Comparison of ENCODE assay signal across 6 fruit fly cellular contexts in genomic region chrX:8709234-8709843, dm6.
TF ChIP-seq lines count a peak whose summit lies in the region.

Gene Hexo2 (plus strand): TSS chrX:8709652.

- TF ChIP-seq CTCF in whole organism, embryonic (GFP tag; optimal IDR thresholded peaks at IDR 0.05; lab: Kevin White, UChicago) = peak; percentile 50

TF ChIP-seq in whole organism, 6 proteins besides CTCF, POLR2A, EP300 and RAD21:
- TF ChIP-seq Dll (optimal IDR thresholded peaks at IDR 0.05; lab: Kevin White, UChicago) (peak; percentile 1), pan (optimal IDR thresholded peaks at IDR 0.05; lab: Kevin White, UChicago) (no peak)

TF ChIP-seq in whole organism, adult, 20 proteins besides CTCF, POLR2A, EP300 and RAD21 (continues in another document):
- peak; percentile 88 for TF ChIP-seq pad (GFP tag; optimal IDR thresholded peaks at IDR 0.05; lab: Kevin White, UChicago)
- no peak for TF ChIP-seq cic (GFP tag; optimal IDR thresholded peaks at IDR 0.05; lab: Kevin White, UChicago)
- peak; percentile 38 for TF ChIP-seq CG7045 (GFP tag; optimal IDR thresholded peaks at IDR 0.05; lab: Kevin White, UChicago)
- TF ChIP-seq CG14711 (tag; optimal IDR thresholded peaks at IDR 0.05; lab: Kevin White, UChicago) = peak; percentile 88
- peak; percentile 83 for TF ChIP-seq tj (GFP tag; optimal IDR thresholded peaks at IDR 0.05; lab: Kevin White, UChicago)
- TF ChIP-seq kay (GFP tag; lab: Kevin White, UChicago; ENCODE audit: borderline replicate concordance) = no peak
- peak; percentile 67 for TF ChIP-seq CG33017 (tag; optimal IDR thresholded peaks at IDR 0.05; lab: Kevin White, UChicago)
- TF ChIP-seq CG12768 (GFP tag; optimal IDR thresholded peaks at IDR 0.05; lab: Kevin White, UChicago) = peak; percentile 42
- peak; percentile 33 for TF ChIP-seq ovo (GFP tag; optimal IDR thresholded peaks at IDR 0.05; lab: Kevin White, UChicago)
- TF ChIP-seq Clk (GFP tag; optimal IDR thresholded peaks at IDR 0.05; lab: Kevin White, UChicago) = peak; percentile 36
- TF ChIP-seq Hr96 (GFP tag; optimal IDR thresholded peaks at IDR 0.05; lab: Kevin White, UChicago) = peak; percentile 87
- no peak for TF ChIP-seq toe (GFP tag; optimal IDR thresholded peaks at IDR 0.05; lab: Kevin White, UChicago)
- TF ChIP-seq Crg-1 (GFP tag; optimal IDR thresholded peaks at IDR 0.05; lab: Kevin White, UChicago) = peak; percentile 94
- TF ChIP-seq CG7101 (tag; optimal IDR thresholded peaks at IDR 0.05; lab: Kevin White, UChicago) = peak; percentile 89
- TF ChIP-seq Mnt (GFP tag; optimal IDR thresholded peaks at IDR 0.05; lab: Kevin White, UChicago) = peak; percentile 34
- TF ChIP-seq bab1 (GFP tag; optimal IDR thresholded peaks at IDR 0.05; lab: Kevin White, UChicago) = peak; percentile 98
- TF ChIP-seq CG1620 (GFP tag; optimal IDR thresholded peaks at IDR 0.05; lab: Kevin White, UChicago) = peak; percentile 96
- TF ChIP-seq cnc (optimal IDR thresholded peaks at IDR 0.05; lab: Kevin White, UChicago) = no peak

TF ChIP-seq in whole organism, embryonic, 481 proteins besides CTCF, POLR2A, EP300 and RAD21 (continues in another document):
- peak; percentile 98 for TF ChIP-seq sisA (GFP tag; IDR thresholded peaks at IDR 0.05; lab: Robert Waterston, UW)
- peak; percentile 95 for TF ChIP-seq pum (GFP tag; optimal IDR thresholded peaks at IDR 0.05; lab: Kevin White, UChicago)
- TF ChIP-seq aop (GFP tag; IDR thresholded peaks at IDR 0.05; lab: Robert Waterston, UW) = peak; percentile 94
- TF ChIP-seq Sox100B (GFP tag; optimal IDR thresholded peaks at IDR 0.05; lab: Kevin White, UChicago) = peak; percentile 89
- TF ChIP-seq Kr (GFP tag; optimal IDR thresholded peaks at IDR 0.05; lab: Kevin White, UChicago) = no peak
- peak; percentile 85 for TF ChIP-seq CG9727 (GFP tag; optimal IDR thresholded peaks at IDR 0.05; lab: Kevin White, UChicago)
- peak; percentile 94 for TF ChIP-seq jumu (GFP tag; optimal IDR thresholded peaks at IDR 0.05; lab: Kevin White, UChicago)
- peak; percentile 75 for TF ChIP-seq Myb (GFP tag; optimal IDR thresholded peaks at IDR 0.05; lab: Kevin White, UChicago)
- TF ChIP-seq CG34422 (GFP tag; IDR thresholded peaks at IDR 0.05; lab: Robert Waterston, UW) = peak; percentile 97
- peak; percentile 83 for TF ChIP-seq NC2α (GFP tag; optimal IDR thresholded peaks at IDR 0.05; lab: Kevin White, UChicago)
- peak; percentile 96 for TF ChIP-seq Ptx1 (GFP tag; IDR thresholded peaks at IDR 0.05; lab: Robert Waterston, UW)
- no peak for TF ChIP-seq lov (optimal IDR thresholded peaks at IDR 0.05; lab: Kevin White, UChicago)
- peak; percentile 95 for TF ChIP-seq lov (GFP tag; IDR thresholded peaks at IDR 0.05; lab: Robert Waterston, UW)
- TF ChIP-seq CG9817 (tag; optimal IDR thresholded peaks at IDR 0.05; lab: Kevin White, UChicago) = peak; percentile 82
- TF ChIP-seq caup (GFP tag; optimal IDR thresholded peaks at IDR 0.05; lab: Kevin White, UChicago; ENCODE audit: severe bottlenecking) = peak; percentile 81
- TF ChIP-seq CG7745 (tag; optimal IDR thresholded peaks at IDR 0.05; lab: Kevin White, UChicago) = no peak
- no peak for TF ChIP-seq B-H2 (GFP tag; optimal IDR thresholded peaks at IDR 0.05; lab: Kevin White, UChicago)
- TF ChIP-seq jing (GFP tag; optimal IDR thresholded peaks at IDR 0.05; lab: Kevin White, UChicago) = peak; percentile 93

TF ChIP-seq in whole organism, prepupa, 60 proteins besides CTCF, POLR2A, EP300 and RAD21 (continues in another document):
- peak; percentile 97 for TF ChIP-seq CG11294 (GFP tag; IDR thresholded peaks at IDR 0.05; lab: Robert Waterston, UW)
- peak; percentile 98 for TF ChIP-seq Smox (GFP tag; optimal IDR thresholded peaks at IDR 0.05; lab: Kevin White, UChicago)
- TF ChIP-seq fd85E (GFP tag; optimal IDR thresholded peaks at IDR 0.05; lab: Kevin White, UChicago) = peak; percentile 95
- peak; percentile 98 for TF ChIP-seq Sox15 (GFP tag; optimal IDR thresholded peaks at IDR 0.05; lab: Kevin White, UChicago)
- TF ChIP-seq CG31627 (GFP tag; optimal IDR thresholded peaks at IDR 0.05; lab: Kevin White, UChicago) = peak; percentile 99
- peak; percentile 99 for TF ChIP-seq CG7368 (GFP tag; optimal IDR thresholded peaks at IDR 0.05; lab: Kevin White, UChicago)
- peak; percentile 98 for TF ChIP-seq Sox102F (GFP tag; optimal IDR thresholded peaks at IDR 0.05; lab: Kevin White, UChicago)
- peak; percentile 97 for TF ChIP-seq CG6276 (GFP tag; optimal IDR thresholded peaks at IDR 0.05; lab: Kevin White, UChicago)
- peak; percentile 92 for TF ChIP-seq Ets96B (tag; optimal IDR thresholded peaks at IDR 0.05; lab: Kevin White, UChicago)
- TF ChIP-seq CG6792 (GFP tag; optimal IDR thresholded peaks at IDR 0.05; lab: Kevin White, UChicago) = peak; percentile 99
- TF ChIP-seq OdsH (GFP tag; optimal IDR thresholded peaks at IDR 0.05; lab: Kevin White, UChicago) = peak; percentile 98
- TF ChIP-seq CG34406 (GFP tag; optimal IDR thresholded peaks at IDR 0.05; lab: Kevin White, UChicago) = peak; percentile 96
- TF ChIP-seq CG11762 (GFP tag; optimal IDR thresholded peaks at IDR 0.05; lab: Kevin White, UChicago; ENCODE audit: insufficient read depth) = peak; percentile 96
- TF ChIP-seq pdm3 (GFP tag; optimal IDR thresholded peaks at IDR 0.05; lab: Kevin White, UChicago) = peak; percentile 99
- TF ChIP-seq Sox14 (GFP tag; optimal IDR thresholded peaks at IDR 0.05; lab: Kevin White, UChicago) = peak; percentile 98
- TF ChIP-seq CG8119 (GFP tag; IDR thresholded peaks at IDR 0.05; lab: Robert Waterston, UW) = peak; percentile 98
- TF ChIP-seq Ets21C (GFP tag; optimal IDR thresholded peaks at IDR 0.05; lab: Kevin White, UChicago) = peak; percentile 97
- peak; percentile 95 for TF ChIP-seq Hr38 (GFP tag; optimal IDR thresholded peaks at IDR 0.05; lab: Kevin White, UChicago)
- TF ChIP-seq CG6854 (GFP tag; optimal IDR thresholded peaks at IDR 0.05; lab: Kevin White, UChicago) = peak; percentile 95

TF ChIP-seq in whole organism, pupa, 21 proteins besides CTCF, POLR2A, EP300 and RAD21 (continues in another document):
- peak; percentile 91 for TF ChIP-seq CG9948 (tag; optimal IDR thresholded peaks at IDR 0.05; lab: Kevin White, UChicago)
- TF ChIP-seq Snoo (tag; optimal IDR thresholded peaks at IDR 0.05; lab: Kevin White, UChicago) = peak; percentile 99
- TF ChIP-seq CG10348 (GFP tag; IDR thresholded peaks at IDR 0.05; lab: Robert Waterston, UW) = peak; percentile 94
- TF ChIP-seq CG34367 (tag; optimal IDR thresholded peaks at IDR 0.05; lab: Kevin White, UChicago) = peak; percentile 94
- peak; percentile 93 for TF ChIP-seq CG17806 (tag; optimal IDR thresholded peaks at IDR 0.05; lab: Kevin White, UChicago)
- TF ChIP-seq CG8301 (tag; optimal IDR thresholded peaks at IDR 0.05; lab: Kevin White, UChicago) = peak; percentile 96
- TF ChIP-seq fd96Ca (GFP tag; IDR thresholded peaks at IDR 0.05; lab: Robert Waterston, UW) = peak; percentile 99
- peak; percentile 97 for TF ChIP-seq CG12605 (GFP tag; IDR thresholded peaks at IDR 0.05; lab: Robert Waterston, UW)
- TF ChIP-seq rn (GFP tag; IDR thresholded peaks at IDR 0.05; lab: Robert Waterston, UW) = peak; percentile 98
- TF ChIP-seq CG4496 (GFP tag; IDR thresholded peaks at IDR 0.05; lab: Robert Waterston, UW) = peak; percentile 99
- TF ChIP-seq Pif1B (GFP tag; optimal IDR thresholded peaks at IDR 0.05; lab: Kevin White, UChicago) = peak; percentile 94
- TF ChIP-seq gl (tag; optimal IDR thresholded peaks at IDR 0.05; lab: Kevin White, UChicago) = peak; percentile 89
- peak; percentile 93 for TF ChIP-seq CG15710 (tag; optimal IDR thresholded peaks at IDR 0.05; lab: Kevin White, UChicago)
- TF ChIP-seq CG14655 (GFP tag; optimal IDR thresholded peaks at IDR 0.05; lab: Kevin White, UChicago) = peak; percentile 96
- peak; percentile 99 for TF ChIP-seq Ets98B (GFP tag; IDR thresholded peaks at IDR 0.05; lab: Robert Waterston, UW)
- peak; percentile 17 for TF ChIP-seq EcR (GFP tag; optimal IDR thresholded peaks at IDR 0.05; lab: Kevin White, UChicago)
- peak; percentile 91 for TF ChIP-seq CG8159 (tag; optimal IDR thresholded peaks at IDR 0.05; lab: Kevin White, UChicago)
- TF ChIP-seq CG13204 (GFP tag; optimal IDR thresholded peaks at IDR 0.05; lab: Kevin White, UChicago) = peak; percentile 82
- TF ChIP-seq Pif1A (GFP tag; optimal IDR thresholded peaks at IDR 0.05; lab: Kevin White, UChicago) = peak; percentile 97
- TF ChIP-seq CG32121 (GFP tag; IDR thresholded peaks at IDR 0.05; lab: Robert Waterston, UW) = peak; percentile 98

TF ChIP-seq in whole organism, wandering third instar larva, 38 proteins besides CTCF, POLR2A, EP300 and RAD21 (continues in another document):
- no peak for TF ChIP-seq Dif (GFP tag; optimal IDR thresholded peaks at IDR 0.05; lab: Kevin White, UChicago; ENCODE audit: partially characterized antibody)
- peak; percentile 86 for TF ChIP-seq woc (GFP tag; optimal IDR thresholded peaks at IDR 0.05; lab: Kevin White, UChicago)
- TF ChIP-seq HLH106 (tag; optimal IDR thresholded peaks at IDR 0.05; lab: Kevin White, UChicago) = peak; percentile 96
- TF ChIP-seq jim (GFP tag; optimal IDR thresholded peaks at IDR 0.05; lab: Kevin White, UChicago) = no peak
- TF ChIP-seq N (GFP tag; optimal IDR thresholded peaks at IDR 0.05; lab: Kevin White, UChicago) = no peak
- no peak for TF ChIP-seq pan (optimal IDR thresholded peaks at IDR 0.05; lab: Kevin White, UChicago)
- no peak for TF ChIP-seq Hr78 (GFP tag; optimal IDR thresholded peaks at IDR 0.05; lab: Kevin White, UChicago)
- peak; percentile 96 for TF ChIP-seq dmrt93B (GFP tag; optimal IDR thresholded peaks at IDR 0.05; lab: Kevin White, UChicago)
- TF ChIP-seq usp (GFP tag; optimal IDR thresholded peaks at IDR 0.05; lab: Kevin White, UChicago) = no peak
- TF ChIP-seq sv (GFP tag; optimal IDR thresholded peaks at IDR 0.05; lab: Kevin White, UChicago) = peak; percentile 90
- peak; percentile 84 for TF ChIP-seq GATAd (GFP tag; optimal IDR thresholded peaks at IDR 0.05; lab: Kevin White, UChicago)
- TF ChIP-seq h (GFP tag; optimal IDR thresholded peaks at IDR 0.05; lab: Kevin White, UChicago) = peak; percentile 96
- peak; percentile 90 for TF ChIP-seq Jra (GFP tag; optimal IDR thresholded peaks at IDR 0.05; lab: Kevin White, UChicago)
- TF ChIP-seq tai (GFP tag; optimal IDR thresholded peaks at IDR 0.05; lab: Kevin White, UChicago) = no peak
- peak; percentile 3 to 97 for TF ChIP-seq foxo (GFP tag; optimal IDR thresholded peaks at IDR 0.05; lab: Kevin White, UChicago)
- TF ChIP-seq rgr (GFP tag; optimal IDR thresholded peaks at IDR 0.05; lab: Kevin White, UChicago) = peak; percentile 95
- TF ChIP-seq ey (GFP tag; optimal IDR thresholded peaks at IDR 0.05; lab: Kevin White, UChicago) = peak; percentile 97
- TF ChIP-seq Hr83 (GFP tag; optimal IDR thresholded peaks at IDR 0.05; lab: Kevin White, UChicago; ENCODE audit: poor library complexity, severe bottlenecking) = peak; percentile 81
- peak; percentile 87 for TF ChIP-seq CG32264 (GFP tag; optimal IDR thresholded peaks at IDR 0.05; lab: Kevin White, UChicago)
- peak; percentile 93 for TF ChIP-seq Sp1 (GFP tag; optimal IDR thresholded peaks at IDR 0.05; lab: Kevin White, UChicago)
- TF ChIP-seq Hnf4 (GFP tag; optimal IDR thresholded peaks at IDR 0.05; lab: Kevin White, UChicago) = peak; percentile 97
- TF ChIP-seq Dfd (GFP tag; optimal IDR thresholded peaks at IDR 0.05; lab: Kevin White, UChicago) = no peak
- TF ChIP-seq dl (GFP tag; optimal IDR thresholded peaks at IDR 0.05; lab: Kevin White, UChicago; ENCODE audit: insufficient read depth in 1 of 2, partially characterized antibody in 2 of 2) = no peak
